Worm (Caenorhabditis elegans) whole organism, young adult: ENCODE measurements around the gene akt-2.

Experiments
- B0019.2 ChIP-seq: fragments of 200-800 bp; sonication (Bioruptor generic); conservative IDR thresholded peaks from 2 replicates; pipeline ENCODE4 v1.3.6; 2022; ENCODE audit warnings: missing genetic modification reagents, missing genetic modification characterization, missing compliant biosample characterization
- B0035.1 ChIP-seq: sonication (generic microtip); optimal IDR thresholded peaks from 2 replicates; lab custom pipeline; 2016; ENCODE audit warnings: missing genetic modification characterization, mild to moderate bottlenecking, missing compliant biosample characterization, missing genotype, missing genetic modification reagents
- B0336.3 ChIP-seq: fragments of 200-800 bp; sonication (Bioruptor generic); IDR thresholded peaks from 2 replicates; pipeline ENCODE4 v1.3.6; 2022; ENCODE audit warnings: missing genetic modification characterization, missing compliant biosample characterization
- C06A6.2 ChIP-seq: fragments of 200-800 bp; sonication (Bioruptor generic); conservative IDR thresholded peaks from 2 replicates; pipeline ENCODE4 v1.3.6; 2022; ENCODE audit warnings: missing genetic modification characterization, missing compliant biosample characterization
- F22D6.2 ChIP-seq: sonication (generic microtip); optimal IDR thresholded peaks from 2 replicates; lab custom pipeline; 2016; ENCODE audit warnings: mild to moderate bottlenecking, missing genetic modification characterization, missing compliant biosample characterization
- F39B2.1 ChIP-seq: fragments of 200-800 bp; sonication (Bioruptor generic); IDR thresholded peaks from 2 replicates; pipeline ENCODE4 v1.3.6; 2022; ENCODE audit warnings: missing genetic modification reagents, missing genetic modification characterization, missing compliant biosample characterization
- F57A8.1 ChIP-seq: fragments of 200-800 bp; sonication (Bioruptor generic); optimal IDR thresholded peaks from 2 replicates; lab custom pipeline; 2018; ENCODE audit warnings: mild to moderate bottlenecking, missing genetic modification characterization, moderate library complexity, missing compliant biosample characterization
- K11D2.4 ChIP-seq: fragments of 200-800 bp; sonication (Bioruptor generic); IDR thresholded peaks from 2 replicates; pipeline ENCODE4 v1.3.6; 2022; ENCODE audit warnings: missing genetic modification reagents, missing genetic modification characterization, missing compliant biosample characterization
- K12H6.12 ChIP-seq: fragments of 200-800 bp; sonication (Bioruptor generic); optimal IDR thresholded peaks from 2 replicates; lab custom pipeline; 2018; ENCODE audit warnings: mild to moderate bottlenecking, missing genetic modification characterization, missing compliant biosample characterization
- T07F8.4 ChIP-seq: sonication (generic microtip); optimal IDR thresholded peaks from 2 replicates; lab custom pipeline; 2016; ENCODE audit warnings: mild to moderate bottlenecking, missing genetic modification characterization, moderate library complexity, missing compliant biosample characterization
- T26A5.8 ChIP-seq: sonication (generic microtip); optimal IDR thresholded peaks from 2 replicates; lab custom pipeline; 2016; ENCODE audit warnings: missing genetic modification characterization, missing compliant biosample characterization
- Y95B8A.8 ChIP-seq: fragments of 200-800 bp; sonication (Bioruptor generic); IDR thresholded peaks from 2 replicates; pipeline ENCODE4 v1.3.6; 2022; ENCODE audit warnings: missing genetic modification reagents, missing genetic modification characterization, missing compliant biosample characterization
- ZK185.1 ChIP-seq: sonication (generic microtip); optimal IDR thresholded peaks from 2 replicates; lab custom pipeline; 2016; ENCODE audit warnings: mild to moderate bottlenecking, missing genetic modification characterization, missing compliant biosample characterization; ENCODE audit not compliant: poor library complexity, severe bottlenecking
- aptf-3 ChIP-seq: fragments of 200-800 bp; sonication (Bioruptor generic); IDR thresholded peaks from 2 replicates; pipeline ENCODE4 v1.3.6; 2022; ENCODE audit warnings: missing genetic modification characterization, missing compliant biosample characterization
- atf-7 ChIP-seq: sonication (generic microtip); optimal IDR thresholded peaks from 2 replicates; lab custom pipeline; 2017; ENCODE audit warnings: mild to moderate bottlenecking, missing genetic modification characterization, missing compliant biosample characterization
- athp-1 ChIP-seq: sonication (generic microtip); optimal IDR thresholded peaks from 2 replicates; lab custom pipeline; 2017; ENCODE audit warnings: mild to moderate bottlenecking, missing genetic modification characterization, missing compliant biosample characterization
- attf-3 ChIP-seq: fragments of 200-800 bp; sonication (Bioruptor generic); conservative IDR thresholded peaks from 2 replicates; pipeline ENCODE4 v1.3.6; 2022; ENCODE audit warnings: missing genetic modification reagents, missing genetic modification characterization, missing compliant biosample characterization
- bed-2 ChIP-seq: fragments of 200-800 bp; sonication (Bioruptor generic); IDR thresholded peaks from 2 replicates; pipeline ENCODE4 v1.3.6; 2022; ENCODE audit warnings: missing genetic modification reagents, missing genetic modification characterization, missing compliant biosample characterization
- ccch-3 ChIP-seq: fragments of 200-800 bp; sonication (Bioruptor generic); optimal IDR thresholded peaks from 2 replicates; lab custom pipeline; 2018; ENCODE audit warnings: mild to moderate bottlenecking, missing genetic modification characterization, missing compliant biosample characterization
- cebp-2 ChIP-seq: fragments of 200-800 bp; sonication (Bioruptor generic); IDR thresholded peaks from 2 replicates; pipeline ENCODE4 v1.3.6; 2022; ENCODE audit warnings: missing genetic modification characterization, missing compliant biosample characterization
- ceh-58 ChIP-seq: fragments of 200-800 bp; sonication (Bioruptor generic); IDR thresholded peaks from 2 replicates; pipeline ENCODE4 v1.3.6; 2022; ENCODE audit warnings: missing genetic modification characterization, missing compliant biosample characterization
- dpl-1 ChIP-seq: fragments of 150-350 bp; optimal IDR thresholded peaks from 2 replicates; lab custom pipeline; 2014; ENCODE audit warnings: missing biosample characterization, missing genetic modification reagents, missing genetic modification characterization
- egrh-3 ChIP-seq: fragments of 200-800 bp; sonication (Bioruptor generic); IDR thresholded peaks from 2 replicates; pipeline ENCODE4 v1.3.6; 2022; ENCODE audit warnings: missing genetic modification reagents, missing genetic modification characterization, missing compliant biosample characterization
- ets-4 ChIP-seq: fragments of 200-800 bp; sonication (Bioruptor generic); optimal IDR thresholded peaks from 2 replicates; lab custom pipeline; 2018; ENCODE audit warnings: mild to moderate bottlenecking, missing genetic modification characterization, missing compliant biosample characterization
- hlh-26 ChIP-seq: fragments of 200-800 bp; sonication (Bioruptor generic); conservative IDR thresholded peaks from 2 replicates; pipeline ENCODE4 v1.3.6; 2022; ENCODE audit warnings: missing genetic modification reagents, missing genetic modification characterization, missing compliant biosample characterization
- hmg-1.2 ChIP-seq: fragments of 200-800 bp; sonication (Bioruptor generic); IDR thresholded peaks from 2 replicates; pipeline ENCODE4 v1.3.6; 2022; ENCODE audit warnings: missing genetic modification reagents, missing genetic modification characterization, missing compliant biosample characterization
- lag-1 ChIP-seq: fragments of 200-800 bp; sonication (Bioruptor generic); IDR thresholded peaks from 2 replicates; pipeline ENCODE4 v1.3.6; 2022; ENCODE audit warnings: missing genetic modification reagents, missing genetic modification characterization, missing compliant biosample characterization
- let-526 ChIP-seq: fragments of 200-800 bp; sonication (Bioruptor generic); IDR thresholded peaks from 2 replicates; pipeline ENCODE4 v1.3.6; 2022; ENCODE audit warnings: missing genetic modification reagents, missing genetic modification characterization, missing compliant biosample characterization
- let-607 ChIP-seq, 2 experiments: fragments of 200-800 bp in 1 of 2; sonication (Bioruptor generic) in 1 of 2; sonication (generic microtip) in 1 of 2; optimal IDR thresholded peaks; 2 replicates each; lab custom pipeline; 2016 to 2018; ENCODE audit warnings: mild to moderate bottlenecking in 2 of 2, missing compliant biosample characterization in 2 of 2, missing genetic modification characterization in 2 of 2, moderate library complexity in 2 of 2, missing genotype in 1 of 2
- lin-35 ChIP-seq, 3 experiments: fragments of 150-350 bp in 2 of 3; sonication (generic microtip) in 1 of 3; optimal IDR thresholded peaks; 2 replicates each; lab custom pipeline; 2014 to 2018; ENCODE audit warnings: missing biosample characterization in 3 of 3, missing genetic modification characterization in 3 of 3, missing genetic modification reagents in 3 of 3
- lin-40 ChIP-seq: sonication (generic microtip); optimal IDR thresholded peaks from 2 replicates; lab custom pipeline; 2016; ENCODE audit warnings: missing genetic modification characterization, mild to moderate bottlenecking, missing compliant biosample characterization, missing genotype, missing genetic modification reagents
- lsy-27 ChIP-seq: sonication (generic microtip); optimal IDR thresholded peaks from 2 replicates; lab custom pipeline; 2017; ENCODE audit warnings: missing genetic modification characterization, mild to moderate bottlenecking, missing compliant biosample characterization, antibody characterized with exemption, missing genotype, borderline replicate concordance; ENCODE audit not compliant: insufficient read depth
- mes-4 ChIP-seq: sonication (generic microtip); optimal IDR thresholded peaks from 2 replicates; lab custom pipeline; 2016; ENCODE audit warnings: missing genotype, missing genetic modification characterization, missing compliant biosample characterization
- mxl-1 ChIP-seq: sonication (generic microtip); optimal IDR thresholded peaks from 2 replicates; lab custom pipeline; 2016; ENCODE audit warnings: missing genetic modification characterization, missing compliant biosample characterization
- nhr-90 ChIP-seq: sonication (generic microtip); optimal IDR thresholded peaks from 2 replicates; lab custom pipeline; 2016; ENCODE audit warnings: missing genotype, mild to moderate bottlenecking, missing genetic modification characterization, missing compliant biosample characterization
- pha-4 ChIP-seq: fragments of 150-350 bp; sonication (generic microtip); optimal IDR thresholded peaks from 2 replicates; lab custom pipeline; 2014; ENCODE audit warnings: missing biosample characterization, missing genetic modification reagents, missing genetic modification characterization
- sea-2 ChIP-seq: fragments of 200-800 bp; sonication (Bioruptor generic); IDR thresholded peaks from 2 replicates; pipeline ENCODE4 v1.3.6; 2022; ENCODE audit warnings: missing genetic modification characterization, missing compliant biosample characterization
- snpc-4 ChIP-seq, 5 experiments: fragments of 150-350 bp in 1 of 5; sonication (generic microtip) in 4 of 5; optimal IDR thresholded peaks; 2 replicates each; lab custom pipeline; 2014 to 2018; ENCODE audit warnings: missing genetic modification characterization in 5 of 5, missing biosample characterization in 3 of 5, antibody characterized with exemption in 2 of 5, mild to moderate bottlenecking in 2 of 5, missing compliant biosample characterization in 2 of 5, missing genotype in 2 of 5, moderate library complexity in 2 of 5, missing genetic modification reagents in 1 of 5
- somi-1 ChIP-seq: fragments of 200-800 bp; sonication (Bioruptor generic); optimal IDR thresholded peaks from 2 replicates; lab custom pipeline; 2018; ENCODE audit warnings: mild to moderate bottlenecking, missing genetic modification characterization, missing compliant biosample characterization
- sptf-2 ChIP-seq: fragments of 200-800 bp; sonication (Bioruptor generic); optimal IDR thresholded peaks from 2 replicates; lab custom pipeline; 2018; ENCODE audit warnings: mild to moderate bottlenecking, missing genetic modification characterization, missing compliant biosample characterization
- tlf-1 ChIP-seq: fragments of 200-800 bp; sonication (Bioruptor generic); optimal IDR thresholded peaks from 2 replicates; lab custom pipeline; 2018; ENCODE audit warnings: mild to moderate bottlenecking, missing genetic modification characterization, missing compliant biosample characterization
- unc-62 ChIP-seq: fragments of 150-350 bp; optimal IDR thresholded peaks from 2 replicates; lab custom pipeline; 2014; ENCODE audit warnings: missing biosample characterization, missing genetic modification reagents, missing genetic modification characterization
- xnd-1 ChIP-seq: sonication (generic microtip); optimal IDR thresholded peaks from 2 replicates; lab custom pipeline; 2016; ENCODE audit warnings: missing genotype, missing genetic modification reagents, missing genetic modification characterization, missing compliant biosample characterization
- zim-3 ChIP-seq: sonication (generic microtip); optimal IDR thresholded peaks from 2 replicates; lab custom pipeline; 2017; ENCODE audit warnings: mild to moderate bottlenecking, missing genetic modification characterization, moderate library complexity, missing compliant biosample characterization
- ztf-18 ChIP-seq: sonication (generic microtip); optimal IDR thresholded peaks from 2 replicates; lab custom pipeline; 2016; ENCODE audit warnings: missing genotype, mild to moderate bottlenecking, missing genetic modification characterization, missing compliant biosample characterization
- ztf-28 ChIP-seq: fragments of 200-800 bp; sonication (Bioruptor generic); IDR thresholded peaks from 2 replicates; pipeline ENCODE4 v1.3.6; 2022; ENCODE audit warnings: missing genetic modification reagents, missing genetic modification characterization, missing compliant biosample characterization

The akt-2 gene

DNA sequence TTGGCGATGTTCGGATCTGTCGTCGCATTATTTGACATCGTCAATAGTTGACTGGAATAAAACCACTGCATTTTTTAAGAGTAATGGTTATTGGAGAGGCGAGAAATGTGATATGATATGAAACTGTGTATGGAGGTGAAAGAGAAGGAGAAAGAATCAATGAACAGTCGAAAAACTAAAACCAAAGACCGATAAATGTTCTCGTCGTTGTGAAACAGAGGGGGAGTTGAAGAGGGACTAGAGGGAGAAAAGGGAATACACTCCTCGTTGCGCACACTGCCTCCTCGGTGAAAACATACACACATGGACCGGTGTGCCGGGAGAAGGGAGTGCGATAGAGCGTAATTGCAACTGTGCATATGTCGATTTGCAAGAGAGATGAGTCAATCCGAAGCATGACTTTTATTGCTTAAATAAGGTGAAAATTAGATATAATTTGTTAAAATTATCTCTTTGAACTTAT lies 22.1 kb downstream of the akt-2 start, which contains the start of gene sym-4 (continued):
- TF ChIP-seq F22D6.2 (tag; lab: Kevin White, UChicago) (no peak), mes-4 (tag; lab: Kevin White, UChicago) (no peak), ccch-3 (no peak), nhr-90 (tag; lab: Kevin White, UChicago) (peak; percentile 91), unc-62 (no peak), atf-7 (tag; lab: Kevin White, UChicago) (peak; percentile 78), sptf-2 (peak; percentile 63), T26A5.8 (tag; lab: Kevin White, UChicago) (no peak), xnd-1 (no peak), cebp-2 (no peak), pha-4 (tag; lab: Kevin White, UChicago) (peak; percentile 68), K12H6.12 (tag; lab: Kevin White, UChicago) (peak; percentile 85), dpl-1 (no peak), aptf-3 (no peak), B0019.2 (GFP tag; lab: Robert Waterston, UW) (no peak), F57A8.1 (no peak), ets-4 (GFP tag; lab: Kevin White, UChicago) (peak; percentile 98), F39B2.1 (GFP tag; lab: Robert Waterston, UW) (no peak), tlf-1 (GFP tag; lab: Kevin White, UChicago) (peak; percentile 24), ceh-58 (GFP tag; lab: Robert Waterston, UW) (no peak), lin-35 (GFP tag; optimal IDR thresholded peaks at IDR 0.05; lab: Kevin White, UChicago) (peak in 1 of 3 experiments; percentile 77), sea-2 (GFP tag; lab: Robert Waterston, UW) (no peak), hmg-1.2 (GFP tag; lab: Robert Waterston, UW) (peak; percentile 91), C06A6.2 (GFP tag; lab: Robert Waterston, UW) (peak; percentile 85), B0035.1 (peak; percentile 1), Y95B8A.8 (GFP tag; lab: Robert Waterston, UW) (no peak), somi-1 (peak; percentile 69), athp-1 (peak; percentile 82), attf-3 (no peak), T07F8.4 (no peak), B0336.3 (GFP tag; lab: Robert Waterston, UW) (peak; percentile 89), mxl-1 (tag; lab: Kevin White, UChicago) (no peak), lag-1 (GFP tag; lab: Robert Waterston, UW) (no peak), zim-3 (tag; lab: Kevin White, UChicago) (no peak), lsy-27 (tag; lab: Kevin White, UChicago) (peak; percentile 15), egrh-3 (0 out of 2 replicates have a peak, but pooled peaks have one; percentile 27)

DNA sequence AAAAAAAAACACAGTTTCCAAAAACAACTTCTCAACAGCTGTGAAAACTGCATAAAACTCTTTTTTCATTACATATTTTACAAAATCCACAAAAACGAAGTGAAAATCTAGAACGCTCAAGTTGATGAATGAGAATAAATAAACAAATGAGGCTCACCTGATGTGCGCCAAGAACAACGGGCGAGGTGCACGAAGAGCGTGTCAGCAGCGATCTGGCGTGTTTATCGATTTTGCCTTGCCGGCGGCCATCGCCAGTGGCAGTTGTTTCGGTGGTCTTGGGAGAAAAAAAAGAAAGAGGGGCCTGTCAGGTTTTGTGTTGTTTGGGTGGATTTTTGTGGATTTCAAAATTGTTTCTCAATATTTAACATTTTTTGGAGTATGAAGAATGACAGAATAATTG lies 26.4 kb downstream of the akt-2 start, which contains the start of gene idhb-1:
TSS of gene idhb-1 (minus strand) at position 214 of the 400 bp plus-strand sequence.
- no peak for TF ChIP-seq snpc-4 (GFP tag; optimal IDR thresholded peaks at IDR 0.05; lab: Kevin White, UChicago)
- TF ChIP-seq snpc-4 (tag; optimal IDR thresholded peaks at IDR 0.05; lab: Kevin White, UChicago) = peak in 2 of 4 experiments; percentile 24 to 52
- TF ChIP-seq bed-2 = no peak
- TF ChIP-seq let-607 (tag; optimal IDR thresholded peaks at IDR 0.05; lab: Kevin White, UChicago) = peak in 1 of 2 experiments; percentile 15
- no peak for TF ChIP-seq hlh-26
- peak; percentile 1 for TF ChIP-seq ZK185.1 (tag; lab: Kevin White, UChicago)
- TF ChIP-seq zim-3 (tag; lab: Kevin White, UChicago) = no peak
- TF ChIP-seq pha-4 (tag; lab: Kevin White, UChicago) = peak; percentile 30
- TF ChIP-seq K11D2.4 (GFP tag; lab: Robert Waterston, UW) = peak; percentile 43; the same call in 1 of the 2 replicates
- TF ChIP-seq let-526 (GFP tag; lab: Robert Waterston, UW) = 0 out of 2 replicates have a peak, but pooled peaks have one; percentile 51
- peak; percentile 65 for TF ChIP-seq lin-40 (tag; lab: Kevin White, UChicago)
- TF ChIP-seq ztf-18 (tag; lab: Kevin White, UChicago) = peak; percentile 93
- TF ChIP-seq ztf-28 (GFP tag; lab: Robert Waterston, UW) = no peak
